1 fruit fly cellular context compared by ENCODE assay signal in genomic region chr3L:12514762-12515215, dm6.
TF ChIP-seq lines count a peak whose summit lies in the region.

sti (minus strand) TSS chr3L:12514815.
tral (plus strand) TSS chr3L:12515059.

TF ChIP-seq in whole organism, embryonic, 481 proteins besides CTCF, POLR2A, EP300 and RAD21 (continued from another document):
- TF ChIP-seq gcm (GFP tag; optimal IDR thresholded peaks at IDR 0.05; lab: Kevin White, UChicago) (peak; percentile 71), CG17912 (GFP tag; optimal IDR thresholded peaks at IDR 0.05; lab: Kevin White, UChicago) (peak; percentile 69), zf30C (GFP tag; optimal IDR thresholded peaks at IDR 0.05; lab: Kevin White, UChicago) (peak; percentile 18), E2f1 (GFP tag; IDR thresholded peaks at IDR 0.05; lab: Robert Waterston, UW) (peak; percentile 74), gsb-n (tag; optimal IDR thresholded peaks at IDR 0.05; lab: Kevin White, UChicago) (no peak), CG7786 (GFP tag; optimal IDR thresholded peaks at IDR 0.05; lab: Kevin White, UChicago) (peak; percentile 95), sim (GFP tag; IDR thresholded peaks at IDR 0.05; lab: Robert Waterston, UW) (no peak; the same call in 1 of the 2 replicates), ftz-f1 (GFP tag; optimal IDR thresholded peaks at IDR 0.05; lab: Kevin White, UChicago) (peak; percentile 75), Asciz (GFP tag; optimal IDR thresholded peaks at IDR 0.05; lab: Kevin White, UChicago) (peak; percentile 40), CG17568 (GFP tag; optimal IDR thresholded peaks at IDR 0.05; lab: Kevin White, UChicago) (no peak), peb (GFP tag; IDR thresholded peaks at IDR 0.05; lab: Robert Waterston, UW) (peak; percentile 53; the same call in 1 of the 2 replicates), CG9797 (GFP tag; optimal IDR thresholded peaks at IDR 0.05; lab: Kevin White, UChicago) (peak; percentile 62), Myb (GFP tag; optimal IDR thresholded peaks at IDR 0.05; lab: Kevin White, UChicago) (peak; percentile 93), BEAF-32 (GFP tag; optimal IDR thresholded peaks at IDR 0.05; lab: Kevin White, UChicago) (peak; percentile 58), CG2120 (GFP tag; optimal IDR thresholded peaks at IDR 0.05; lab: Kevin White, UChicago) (peak; percentile 97), pho (GFP tag; optimal IDR thresholded peaks at IDR 0.05; lab: Kevin White, UChicago) (peak; percentile 95), Tbp (GFP tag; optimal IDR thresholded peaks at IDR 0.05; lab: Kevin White, UChicago) (peak; percentile 67), ash1 (GFP tag; optimal IDR thresholded peaks at IDR 0.05; lab: Kevin White, UChicago) (peak; percentile 39), lola (GFP tag; optimal IDR thresholded peaks at IDR 0.05; lab: Kevin White, UChicago) (peak in 1 of 3 experiments; percentile 78), CG31388 (GFP tag; optimal IDR thresholded peaks at IDR 0.05; lab: Kevin White, UChicago) (peak; percentile 86), CG13424 (tag; optimal IDR thresholded peaks at IDR 0.05; lab: Kevin White, UChicago) (peak; percentile 88), Sry-δ (GFP tag; optimal IDR thresholded peaks at IDR 0.05; lab: Kevin White, UChicago) (peak; percentile 79), CG15479 (GFP tag; optimal IDR thresholded peaks at IDR 0.05; lab: Kevin White, UChicago) (peak; percentile 43), vvl (GFP tag; IDR thresholded peaks at IDR 0.05; lab: Robert Waterston, UW) (peak; percentile 92), PHDP (tag; optimal IDR thresholded peaks at IDR 0.05; lab: Kevin White, UChicago) (peak; percentile 84), CG34376 (GFP tag; optimal IDR thresholded peaks at IDR 0.05; lab: Kevin White, UChicago) (peak; percentile 92), CG8944 (GFP tag; optimal IDR thresholded peaks at IDR 0.05; lab: Kevin White, UChicago) (peak; percentile 95), CG4282 (GFP tag; optimal IDR thresholded peaks at IDR 0.05; lab: Kevin White, UChicago) (peak; percentile 90), CG7357 (GFP tag; IDR thresholded peaks at IDR 0.05; lab: Robert Waterston, UW) (peak; percentile 65; the same call in 2 of the 3 replicates), sens (GFP tag; lab: Kevin White, UChicago) (peak; percentile 98), Hr78 (GFP tag; optimal IDR thresholded peaks at IDR 0.05; lab: Kevin White, UChicago) (no peak), rib (GFP tag; IDR thresholded peaks at IDR 0.05; lab: Robert Waterston, UW) (peak; percentile 85), CG6175 (GFP tag; IDR thresholded peaks at IDR 0.05; lab: Robert Waterston, UW) (peak; percentile 78), Ets65A (GFP tag; lab: Kevin White, UChicago) (peak; percentile 100), al (GFP tag; IDR thresholded peaks at IDR 0.05; lab: Robert Waterston, UW) (peak; percentile 81), zen2 (GFP tag; IDR thresholded peaks at IDR 0.05; lab: Robert Waterston, UW; ENCODE audit: partially characterized antibody) (no peak), Opbp (GFP tag; IDR thresholded peaks at IDR 0.05; lab: Robert Waterston, UW; ENCODE audit: partially characterized antibody) (no peak), CG2712 (tag; optimal IDR thresholded peaks at IDR 0.05; lab: Kevin White, UChicago) (peak; percentile 84), dan (GFP tag; IDR thresholded peaks at IDR 0.05; lab: Robert Waterston, UW) (no peak), Oli (tag; optimal IDR thresholded peaks at IDR 0.05; lab: Kevin White, UChicago) (peak; percentile 55), CG2875 (GFP tag; optimal IDR thresholded peaks at IDR 0.05; lab: Kevin White, UChicago) (peak; percentile 39), CG2199 (GFP tag; IDR thresholded peaks at IDR 0.05; lab: Robert Waterston, UW) (no peak), Antp (GFP tag; optimal IDR thresholded peaks at IDR 0.05; lab: Kevin White, UChicago) (peak; percentile 96), tna (GFP tag; IDR thresholded peaks at IDR 0.05; lab: Robert Waterston, UW; ENCODE audit: partially characterized antibody) (no peak), YL-1 (GFP tag; optimal IDR thresholded peaks at IDR 0.05; lab: Kevin White, UChicago) (peak; percentile 95), tup (GFP tag; optimal IDR thresholded peaks at IDR 0.05; lab: Kevin White, UChicago) (peak; percentile 91), B-H1 (GFP tag; IDR thresholded peaks at IDR 0.05; lab: Robert Waterston, UW) (peak; percentile 76)
TF ChIP-seq in whole organism, embryonic: peak in this region for 418.
